Fruit fly (Drosophila melanogaster): ENCODE data around the gene mip130.

Gene mip130

DNA sequence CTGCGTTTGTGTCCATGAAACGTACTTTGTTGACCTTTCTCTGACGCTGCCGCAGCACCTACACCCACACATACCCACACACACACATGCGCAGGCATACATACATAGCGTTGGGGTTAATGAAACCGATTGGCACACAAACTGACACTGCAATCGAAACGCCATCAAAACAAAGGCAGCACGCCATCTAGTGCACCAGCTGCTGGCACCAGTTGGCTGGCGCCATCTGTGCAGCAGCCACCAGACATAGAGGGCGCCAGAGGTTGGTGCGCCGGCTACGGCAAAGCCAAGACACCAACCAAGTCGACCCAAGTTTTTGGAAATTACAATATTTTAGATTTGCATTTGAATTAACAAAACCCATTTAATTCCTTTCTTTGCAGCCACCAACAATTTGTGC is 44.9 kb downstream of the mip130 start (continued):
- no peak for TF ChIP-seq br (optimal IDR thresholded peaks at IDR 0.05)
- TF ChIP-seq CG13894 (tag; optimal IDR thresholded peaks at IDR 0.05), result peak; percentile 6
- peak; percentile 63 for TF ChIP-seq CG10267 (tag; optimal IDR thresholded peaks at IDR 0.05)
- TF ChIP-seq phol (tag; optimal IDR thresholded peaks at IDR 0.05), result peak; percentile 75
- peak; percentile 38; the same call in 1 of the 2 replicates for TF ChIP-seq CG5953 (GFP tag; IDR thresholded peaks at IDR 0.05)
- TF ChIP-seq CG12071 (GFP tag; optimal IDR thresholded peaks at IDR 0.05), result no peak
- peak; percentile 73 for TF ChIP-seq CG14441 (GFP tag; IDR thresholded peaks at IDR 0.05)
- peak; percentile 15 for TF ChIP-seq CG12744 (GFP tag; optimal IDR thresholded peaks at IDR 0.05)
- peak; percentile 86 for TF ChIP-seq jumu (GFP tag; optimal IDR thresholded peaks at IDR 0.05)
- peak; percentile 6 for TF ChIP-seq CG9797 (GFP tag; optimal IDR thresholded peaks at IDR 0.05)
- TF ChIP-seq CG14050 (GFP tag; IDR thresholded peaks at IDR 0.05), result no peak
- TF ChIP-seq al (GFP tag; IDR thresholded peaks at IDR 0.05), result 0 out of 2 replicates have a peak, but pooled peaks have one; percentile 20
- TF ChIP-seq CG30431 (GFP tag; optimal IDR thresholded peaks at IDR 0.05), result peak; percentile 60
- peak; percentile 38 for TF ChIP-seq CG31365 (tag; optimal IDR thresholded peaks at IDR 0.05)
- no peak for TF ChIP-seq CG2875 (GFP tag; optimal IDR thresholded peaks at IDR 0.05)
- no peak for TF ChIP-seq Eip74EF (GFP tag; optimal IDR thresholded peaks at IDR 0.05)
- TF ChIP-seq CG10462 (GFP tag; optimal IDR thresholded peaks at IDR 0.05), result no peak
- TF ChIP-seq eve (GFP tag; optimal IDR thresholded peaks at IDR 0.05), result no peak
- TF ChIP-seq CG30020 (tag; optimal IDR thresholded peaks at IDR 0.05), result no peak
- TF ChIP-seq CG34224 (GFP tag; IDR thresholded peaks at IDR 0.05; ENCODE audit: partially characterized antibody), result 0 out of 3 replicates have a peak, but pooled peaks have one; percentile 7
- peak; percentile 15 for TF ChIP-seq HLHmδ (GFP tag; optimal IDR thresholded peaks at IDR 0.05)
- peak; percentile 21 for TF ChIP-seq CG2678 (tag; optimal IDR thresholded peaks at IDR 0.05)
- TF ChIP-seq slbo (GFP tag; IDR thresholded peaks at IDR 0.05), result peak; percentile 94
- TF ChIP-seq CG2712 (tag; optimal IDR thresholded peaks at IDR 0.05), result peak; percentile 60
- peak; percentile 69 for TF ChIP-seq CG17829 (tag; optimal IDR thresholded peaks at IDR 0.05)
- no peak for TF ChIP-seq D19B (GFP tag; optimal IDR thresholded peaks at IDR 0.05)
- TF ChIP-seq Hr39 (optimal IDR thresholded peaks at IDR 0.05), result no peak
- TF ChIP-seq lov (optimal IDR thresholded peaks at IDR 0.05), result no peak
- TF ChIP-seq lov (GFP tag; IDR thresholded peaks at IDR 0.05), result no peak
- TF ChIP-seq Optix (GFP tag; IDR thresholded peaks at IDR 0.05), result peak; percentile 46; the same call in 1 of the 3 replicates
- no peak for TF ChIP-seq Bteb2 (GFP tag; optimal IDR thresholded peaks at IDR 0.05)
- peak; percentile 51; the same call in 2 of the 3 replicates for TF ChIP-seq sr (GFP tag; IDR thresholded peaks at IDR 0.05)
- TF ChIP-seq CG18619 (GFP tag; optimal IDR thresholded peaks at IDR 0.05), result peak; percentile 31
- TF ChIP-seq C15 (GFP tag; IDR thresholded peaks at IDR 0.05), result no peak
- no peak for TF ChIP-seq CG15011 (GFP tag; optimal IDR thresholded peaks at IDR 0.05)
- no peak for TF ChIP-seq cas (GFP tag; IDR thresholded peaks at IDR 0.05)
- no peak for TF ChIP-seq TFAM (GFP tag; optimal IDR thresholded peaks at IDR 0.05)
- TF ChIP-seq sim (GFP tag; IDR thresholded peaks at IDR 0.05), result no peak
- TF ChIP-seq Doc2 (GFP tag; IDR thresholded peaks at IDR 0.05), result no peak
- peak; percentile 61; the same call in 1 of the 2 replicates for TF ChIP-seq CG14014 (GFP tag; IDR thresholded peaks at IDR 0.05)
- no peak for TF ChIP-seq CG7745 (tag; optimal IDR thresholded peaks at IDR 0.05)
- no peak for TF ChIP-seq hbn (GFP tag; IDR thresholded peaks at IDR 0.05; ENCODE audit: partially characterized antibody)
- TF ChIP-seq insv (GFP tag; optimal IDR thresholded peaks at IDR 0.05), result peak in 1 of 2 experiments; percentile 56
- TF ChIP-seq CG7357 (GFP tag; IDR thresholded peaks at IDR 0.05), result 0 out of 3 replicates have a peak, but pooled peaks have one; percentile 11
